Worm (Caenorhabditis elegans) whole organism, young adult: ENCODE measurements around the gene M176.10.

Experiments used
- F52B5.7 ChIP-seq: sonication (generic microtip); optimal IDR thresholded peaks from 2 replicates; lab custom pipeline; 2016; ENCODE audit warnings: mild to moderate bottlenecking, missing genetic modification characterization, missing compliant biosample characterization
- ama-1 ChIP-seq, 3 experiments: fragments of 150-350 bp in 1 of 3; sonication (generic microtip) in 2 of 3; optimal IDR thresholded peaks; 2 replicates each; lab custom pipeline; 2014 to 2018; ENCODE audit warnings: missing biosample characterization in 2 of 3, missing genetic modification characterization in 2 of 3, missing genetic modification reagents in 2 of 3
- dpl-1 ChIP-seq: fragments of 150-350 bp; optimal IDR thresholded peaks from 2 replicates; lab custom pipeline; 2014; ENCODE audit warnings: missing biosample characterization, missing genetic modification reagents, missing genetic modification characterization
- ekl-4 ChIP-seq: fragments of 200-800 bp; sonication (Bioruptor generic); IDR thresholded peaks from 2 replicates; pipeline ENCODE4 v1.3.6; 2022; ENCODE audit warnings: missing genetic modification reagents, missing genetic modification characterization, missing compliant biosample characterization
- hlh-12 ChIP-seq: sonication (generic microtip); optimal IDR thresholded peaks from 2 replicates; lab custom pipeline; 2016; ENCODE audit warnings: missing genetic modification characterization, missing compliant biosample characterization

DNA sequence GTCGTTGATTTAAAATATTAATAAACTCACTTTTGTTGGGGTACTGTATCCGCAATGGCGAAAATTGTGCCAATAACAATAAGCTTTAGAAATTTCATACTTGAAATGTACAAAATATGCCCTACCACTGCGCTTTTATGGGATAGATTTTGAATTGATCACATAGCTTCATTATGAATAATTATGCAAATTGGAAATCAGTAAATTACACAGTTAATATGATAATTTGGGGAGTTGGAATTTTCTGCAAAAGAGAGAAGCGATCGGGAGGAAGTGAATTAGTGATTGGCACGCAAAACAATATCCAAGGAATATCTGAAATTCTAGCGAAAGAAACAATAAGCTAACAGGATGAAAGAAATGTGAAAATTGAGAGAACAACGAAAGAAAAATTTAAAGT is at the start of gene M176.10:
- no peak for TF ChIP-seq ekl-4 (GFP tag; lab: Robert Waterston, UW)
- TF ChIP-seq ama-1 (optimal IDR thresholded peaks at IDR 0.05; lab: Kevin White, UChicago), result no peak
- TF ChIP-seq ama-1 (GFP tag; optimal IDR thresholded peaks at IDR 0.05; lab: Kevin White, UChicago), result no peak
- no peak for TF ChIP-seq dpl-1 (GFP tag; lab: Kevin White, UChicago)
- TF ChIP-seq F52B5.7 (tag; lab: Kevin White, UChicago), result no peak
- no peak for TF ChIP-seq hlh-12
